Worm (Caenorhabditis elegans): ENCODE data around the gene F31F6.1.

- TF ChIP-seq madf-3 (GFP tag; IDR thresholded peaks at IDR 0.05) (no peak), xnd-1 (tag; optimal IDR thresholded peaks at IDR 0.05) (no peak), ama-1 (optimal IDR thresholded peaks at IDR 0.05) (no peak), ama-1 (GFP tag; optimal IDR thresholded peaks at IDR 0.05) (no peak), die-1 (tag; optimal IDR thresholded peaks at IDR 0.05) (no peak), B0019.2 (GFP tag; conservative IDR thresholded peaks at IDR 0.05) (no peak), attf-5 (GFP tag; optimal IDR thresholded peaks at IDR 0.05) (no peak), fkh-3 (tag; optimal IDR thresholded peaks at IDR 0.05) (no peak), dpff-1 (tag; optimal IDR thresholded peaks at IDR 0.05) (no peak), snpc-4 (GFP tag; optimal IDR thresholded peaks at IDR 0.05) (no peak), snpc-4 (tag; optimal IDR thresholded peaks at IDR 0.05) (no peak)
Observed at ce11 chrX:14838339-14838738, 29.8 kb downstream of the F31F6.1 start.

All from whole organism, young adult.